Fruit fly (Drosophila melanogaster): ENCODE data around the gene CG6432.

DNA sequence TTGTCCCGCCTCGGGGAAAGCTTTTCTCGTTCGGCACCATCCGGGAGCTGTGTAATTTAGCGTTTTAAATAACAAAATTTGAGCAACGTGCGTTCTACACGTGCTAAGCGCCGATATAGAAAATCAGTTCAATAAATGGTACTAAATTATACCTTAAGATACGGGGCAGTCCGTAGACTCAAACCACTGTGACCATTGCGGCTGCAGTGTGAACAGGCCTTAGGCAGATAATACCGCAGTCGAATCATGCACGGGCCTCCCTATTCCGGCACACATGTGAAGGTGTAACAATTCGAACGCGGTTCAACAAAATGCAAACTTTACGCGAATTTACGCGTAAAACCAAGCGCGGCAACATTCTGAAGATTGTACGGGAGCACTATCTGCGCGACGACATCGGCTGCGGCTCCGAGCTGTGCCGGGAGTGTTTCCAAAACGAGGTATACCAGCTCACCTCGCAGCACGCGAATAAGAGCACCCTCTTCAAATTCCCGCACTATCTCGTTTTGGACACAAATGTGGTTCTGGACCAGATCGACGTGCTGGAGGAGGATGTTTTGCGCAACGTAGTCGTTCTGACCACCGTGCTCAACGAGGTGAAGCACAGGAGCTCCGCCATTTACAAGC is 3.4 kb upstream of the CG6432 start, which contains the start of the genes Rrp5 and Dis3:
- TF ChIP-seq CG8478 (optimal IDR thresholded peaks at IDR 0.05): no peak
- peak; percentile 57 to 66 for TF ChIP-seq CTCF (optimal IDR thresholded peaks at IDR 0.05)
